Worm (Caenorhabditis elegans) whole organism, L3 larva: ENCODE results near the gene R03G8.3.

Experiments used
- ZK546.5 ChIP-seq: sonication (generic microtip); optimal IDR thresholded peaks from 2 replicates; lab custom pipeline; 2017; ENCODE audit warnings: missing biosample characterization, missing genetic modification characterization
- aly-2 ChIP-seq: fragments of 150-350 bp; optimal IDR thresholded peaks from 2 replicates; lab custom pipeline; 2014; ENCODE audit warnings: missing biosample characterization, missing genetic modification characterization
- ceh-16 ChIP-seq: sonication (generic microtip); optimal IDR thresholded peaks from 2 replicates; lab custom pipeline; 2017; ENCODE audit warnings: missing biosample characterization, missing genetic modification characterization
- ceh-82 ChIP-seq: fragments of 150-350 bp; optimal IDR thresholded peaks from 2 replicates; lab custom pipeline; 2014; ENCODE audit warnings: missing biosample characterization, missing genetic modification characterization
- daf-12 ChIP-seq: fragments of 150-350 bp; optimal IDR thresholded peaks from 2 replicates; lab custom pipeline; 2014; ENCODE audit warnings: missing biosample characterization, missing genetic modification reagents, missing genetic modification characterization
- egl-27 ChIP-seq: sonication (generic microtip); optimal IDR thresholded peaks from 4 replicates; lab custom pipeline; 2017; ENCODE audit warnings: missing biosample characterization, missing genetic modification reagents, missing genetic modification characterization
- egl-5 ChIP-seq: fragments of 150-350 bp; optimal IDR thresholded peaks from 2 replicates; lab custom pipeline; 2017; ENCODE audit warnings: missing biosample characterization, missing genetic modification reagents, missing genetic modification characterization, inconsistent platforms
- elt-2 ChIP-seq: sonication (generic microtip); optimal IDR thresholded peaks from 2 replicates; lab custom pipeline; 2016; ENCODE audit warnings: missing genetic modification reagents, mild to moderate bottlenecking, missing genetic modification characterization, missing compliant biosample characterization
- elt-3 ChIP-seq, 3 experiments: fragments of 150-350 bp in 1 of 3; sonication (generic microtip) in 2 of 3; optimal IDR thresholded peaks; 2 replicates in 2 of 3; 4 replicates in 1 of 3; lab custom pipeline; 2014 to 2017; ENCODE audit warnings: missing biosample characterization in 3 of 3, missing genetic modification characterization in 3 of 3
- fkh-10 ChIP-seq: sonication (generic microtip); optimal IDR thresholded peaks from 2 replicates; lab custom pipeline; 2017; ENCODE audit warnings: missing biosample characterization, missing genetic modification reagents, missing genetic modification characterization
- fos-1 ChIP-seq: fragments of 150-350 bp; optimal IDR thresholded peaks from 2 replicates; lab custom pipeline; 2014; ENCODE audit warnings: missing biosample characterization, missing genetic modification characterization
- hmg-11 ChIP-seq: sonication (generic microtip); optimal IDR thresholded peaks from 2 replicates; lab custom pipeline; 2016; ENCODE audit warnings: missing genetic modification characterization, missing compliant biosample characterization
- jun-1 ChIP-seq: fragments of 150-350 bp; optimal IDR thresholded peaks from 2 replicates; lab custom pipeline; 2014; ENCODE audit warnings: missing biosample characterization, missing genetic modification reagents, missing genetic modification characterization
- lin-15B ChIP-seq: fragments of 150-350 bp; optimal IDR thresholded peaks from 2 replicates; lab custom pipeline; 2014; ENCODE audit warnings: missing biosample characterization, missing genetic modification characterization
- mdl-1 ChIP-seq: fragments of 150-350 bp; optimal IDR thresholded peaks from 2 replicates; lab custom pipeline; 2014; ENCODE audit warnings: missing biosample characterization, missing genetic modification characterization
- mml-1 ChIP-seq: fragments of 150-350 bp; sonication (generic microtip); optimal IDR thresholded peaks from 3 replicates; lab custom pipeline; 2014; ENCODE audit warnings: missing biosample characterization, missing genetic modification characterization
- nfya-1 ChIP-seq: sonication (generic microtip); optimal IDR thresholded peaks from 2 replicates; lab custom pipeline; 2017; ENCODE audit warnings: missing genetic modification characterization, mild to moderate bottlenecking, missing compliant biosample characterization, antibody characterized with exemption, moderate library complexity; ENCODE audit not compliant: insufficient read depth
- nhr-12 ChIP-seq: fragments of 150-350 bp; optimal IDR thresholded peaks from 2 replicates; lab custom pipeline; 2014; ENCODE audit warnings: missing biosample characterization, missing genetic modification characterization
- nhr-237 ChIP-seq: fragments of 150-350 bp; optimal IDR thresholded peaks from 2 replicates; lab custom pipeline; 2014; ENCODE audit warnings: missing biosample characterization, missing genetic modification characterization
- nhr-43 ChIP-seq: sonication (generic microtip); optimal IDR thresholded peaks from 2 replicates; lab custom pipeline; 2016; ENCODE audit warnings: mild to moderate bottlenecking, missing genetic modification characterization, missing compliant biosample characterization; ENCODE audit not compliant: poor library complexity, severe bottlenecking
- nhr-67 ChIP-seq: fragments of 150-350 bp; optimal IDR thresholded peaks from 2 replicates; lab custom pipeline; 2014; ENCODE audit warnings: missing biosample characterization, missing genetic modification characterization
- nhr-76 ChIP-seq: fragments of 150-350 bp; sonication (generic microtip); optimal IDR thresholded peaks from 5 replicates; lab custom pipeline; 2014; ENCODE audit warnings: missing biosample characterization, missing genetic modification characterization
- pha-4 ChIP-seq: fragments of 150-350 bp; optimal IDR thresholded peaks from 2 replicates; lab custom pipeline; 2014; ENCODE audit warnings: missing biosample characterization, missing genetic modification reagents, missing genetic modification characterization
- pqm-1 ChIP-seq: fragments of 150-350 bp; optimal IDR thresholded peaks from 2 replicates; lab custom pipeline; 2017; ENCODE audit warnings: missing biosample characterization, missing genetic modification characterization, inconsistent platforms
- sea-2 ChIP-seq: fragments of 150-350 bp; sonication (generic microtip); optimal IDR thresholded peaks from 4 replicates; lab custom pipeline; 2014; ENCODE audit warnings: missing biosample characterization, missing genetic modification reagents, missing genetic modification characterization
- skn-1 ChIP-seq: fragments of 150-350 bp; optimal IDR thresholded peaks from 2 replicates; lab custom pipeline; 2014; ENCODE audit warnings: missing biosample characterization, missing genetic modification characterization
- snpc-4 ChIP-seq: fragments of 150-350 bp; optimal IDR thresholded peaks from 2 replicates; lab custom pipeline; 2014; ENCODE audit warnings: missing biosample characterization, missing genetic modification characterization
- unc-39 ChIP-seq: sonication (generic microtip); optimal IDR thresholded peaks from 4 replicates; lab custom pipeline; 2017; ENCODE audit warnings: missing biosample characterization, missing genetic modification characterization
- unc-62 ChIP-seq: fragments of 150-350 bp; sonication (generic microtip); optimal IDR thresholded peaks from 4 replicates; lab custom pipeline; 2014; ENCODE audit warnings: missing biosample characterization, missing genetic modification reagents, missing genetic modification characterization
- ztf-11 ChIP-seq: fragments of 150-350 bp; optimal IDR thresholded peaks from 2 replicates; lab custom pipeline; 2014; ENCODE audit warnings: missing biosample characterization, missing genetic modification characterization
- ztf-4 ChIP-seq: fragments of 150-350 bp; optimal IDR thresholded peaks from 2 replicates; lab custom pipeline; 2014; ENCODE audit warnings: missing biosample characterization, missing genetic modification characterization

R03G8.3 gene

DNA sequence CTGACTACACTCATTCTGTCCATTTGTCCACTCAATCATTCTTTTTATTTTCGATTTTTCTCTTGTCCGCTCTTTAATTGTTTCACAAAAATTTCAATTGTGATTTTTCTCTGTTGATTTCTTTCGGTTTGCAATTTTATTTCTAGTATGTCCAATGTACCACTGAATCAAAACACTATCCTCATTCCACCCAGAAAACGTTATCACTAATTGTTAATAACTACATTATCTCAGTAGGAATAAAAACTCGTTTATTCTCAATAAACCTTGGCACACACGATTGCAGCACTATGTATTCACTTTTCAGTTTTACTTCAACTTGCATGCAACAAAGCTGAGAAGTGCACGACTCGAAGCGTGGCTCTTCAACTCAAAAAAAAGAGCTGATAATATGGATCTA, 39.4 kb upstream of the R03G8.3 start, which contains the start of gene K03A11.1:
TSS of gene K03A11.1 (plus strand) at position 301 of the 400 bp plus-strand sequence.
- TF ChIP-seq fos-1 (tag; lab: Kevin White, UChicago): no peak
- TF ChIP-seq aly-2 (tag; lab: Kevin White, UChicago): no peak
- TF ChIP-seq egl-5 (tag; lab: Kevin White, UChicago): no peak
- TF ChIP-seq nfya-1 (tag; lab: Kevin White, UChicago): no peak
- TF ChIP-seq sea-2 (GFP tag; lab: Kevin White, UChicago): no peak
- no peak for TF ChIP-seq pha-4 (tag; lab: Kevin White, UChicago)
- TF ChIP-seq egl-27 (tag; lab: Kevin White, UChicago): no peak
- no peak for TF ChIP-seq ceh-16 (tag; lab: Kevin White, UChicago)
- no peak for TF ChIP-seq hmg-11 (tag; lab: Kevin White, UChicago)
- TF ChIP-seq elt-3 (tag; optimal IDR thresholded peaks at IDR 0.05; lab: Kevin White, UChicago): no peak
- TF ChIP-seq lin-15B (tag; lab: Kevin White, UChicago): no peak
- no peak for TF ChIP-seq nhr-43 (tag; lab: Kevin White, UChicago)
- no peak for TF ChIP-seq unc-39 (tag; lab: Kevin White, UChicago)
- no peak for TF ChIP-seq fkh-10
- TF ChIP-seq unc-62: no peak
- TF ChIP-seq, all 47 proteins: peak for 0

DNA sequence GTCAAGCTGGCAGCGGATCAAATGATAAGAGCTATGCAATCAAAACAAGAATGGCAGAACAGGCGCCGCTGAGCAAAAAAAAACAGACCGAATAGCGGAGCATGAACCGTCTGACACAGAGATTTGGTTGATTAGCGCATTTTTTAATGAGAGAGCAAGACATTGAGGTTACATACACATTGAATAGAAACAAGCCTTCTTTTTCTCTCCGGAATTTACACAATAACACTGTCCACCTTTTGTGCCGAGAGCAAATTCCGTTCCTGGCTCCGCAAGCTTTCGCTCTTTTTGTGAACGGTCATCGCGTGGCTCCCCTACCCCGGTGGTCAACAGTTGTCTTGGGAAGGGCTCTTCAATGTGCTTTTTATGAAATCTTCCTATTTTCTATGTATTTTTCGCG, 35.2 kb upstream of the R03G8.3 start, which contains the start of gene K03A11.6:
TSS of gene K03A11.6 (plus strand) at position 301 of the 400 bp plus-strand sequence.
- no peak for TF ChIP-seq nhr-237

DNA sequence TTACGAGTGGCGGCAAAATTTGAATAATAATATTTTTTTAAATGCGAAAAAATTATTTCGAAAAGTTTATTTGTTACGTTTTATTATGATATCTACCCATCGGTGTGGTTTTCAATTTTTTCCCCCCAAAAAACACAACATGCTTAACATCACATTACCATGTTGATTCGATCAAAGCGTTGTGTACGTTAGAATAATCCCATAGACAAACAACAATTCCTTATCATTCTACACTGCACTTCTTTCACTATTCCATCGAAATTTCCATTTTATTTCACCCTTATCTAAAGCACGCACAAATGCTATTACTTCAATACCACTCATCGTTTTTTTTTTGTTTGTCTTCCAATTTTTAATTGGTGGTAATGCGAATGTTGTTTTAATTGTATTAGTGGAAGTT, 30.8 kb upstream of the R03G8.3 start:
- no peak for TF ChIP-seq mml-1 (tag; lab: Kevin White, UChicago)
- TF ChIP-seq egl-5 (tag; lab: Kevin White, UChicago): no peak
- TF ChIP-seq pha-4 (tag; lab: Kevin White, UChicago): peak; percentile 78
- peak; percentile 51 for TF ChIP-seq pqm-1 (tag; lab: Kevin White, UChicago)
- TF ChIP-seq jun-1 (tag; lab: Kevin White, UChicago): peak; percentile 6
- peak; percentile 88 for TF ChIP-seq elt-2
- peak; percentile 11 for TF ChIP-seq skn-1 (tag; lab: Kevin White, UChicago)
- no peak for TF ChIP-seq nhr-237
- no peak for TF ChIP-seq ztf-11 (tag; lab: Kevin White, UChicago)

DNA sequence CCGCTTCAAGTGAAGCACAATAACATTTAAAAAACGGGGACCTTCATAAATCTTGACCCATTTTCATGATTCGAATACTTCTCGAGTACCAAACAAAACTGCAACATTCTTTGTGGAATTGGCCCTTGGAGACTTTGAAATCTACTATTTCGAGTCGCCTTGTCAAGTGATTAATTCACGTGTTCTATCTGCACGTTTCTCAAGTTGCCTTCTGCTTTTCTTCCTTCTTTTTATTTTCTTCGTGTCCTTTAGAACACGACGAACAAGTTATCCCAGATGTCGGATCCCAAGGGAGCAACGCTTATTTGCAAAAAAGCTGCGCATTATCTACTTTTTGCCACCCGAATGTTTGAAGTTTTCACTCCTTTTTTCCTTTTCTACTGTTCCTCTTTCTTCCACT, 29.4 kb upstream of the R03G8.3 start:
- TF ChIP-seq nhr-67 (tag; lab: Kevin White, UChicago): no peak
- no peak for TF ChIP-seq snpc-4 (tag; lab: Kevin White, UChicago)
- no peak for TF ChIP-seq lin-15B (tag; lab: Kevin White, UChicago)
- no peak for TF ChIP-seq mdl-1 (tag; lab: Kevin White, UChicago)
- no peak for TF ChIP-seq unc-39 (tag; lab: Kevin White, UChicago)
- no peak for TF ChIP-seq nhr-43 (tag; lab: Kevin White, UChicago)
- TF ChIP-seq ztf-4 (tag; lab: Kevin White, UChicago): no peak
- TF ChIP-seq unc-62: no peak
- TF ChIP-seq nhr-12 (tag; lab: Kevin White, UChicago): no peak
- no peak for TF ChIP-seq nhr-76 (tag; lab: Kevin White, UChicago)
- TF ChIP-seq hmg-11 (tag; lab: Kevin White, UChicago): no peak
- no peak for TF ChIP-seq mml-1 (tag; lab: Kevin White, UChicago)

DNA sequence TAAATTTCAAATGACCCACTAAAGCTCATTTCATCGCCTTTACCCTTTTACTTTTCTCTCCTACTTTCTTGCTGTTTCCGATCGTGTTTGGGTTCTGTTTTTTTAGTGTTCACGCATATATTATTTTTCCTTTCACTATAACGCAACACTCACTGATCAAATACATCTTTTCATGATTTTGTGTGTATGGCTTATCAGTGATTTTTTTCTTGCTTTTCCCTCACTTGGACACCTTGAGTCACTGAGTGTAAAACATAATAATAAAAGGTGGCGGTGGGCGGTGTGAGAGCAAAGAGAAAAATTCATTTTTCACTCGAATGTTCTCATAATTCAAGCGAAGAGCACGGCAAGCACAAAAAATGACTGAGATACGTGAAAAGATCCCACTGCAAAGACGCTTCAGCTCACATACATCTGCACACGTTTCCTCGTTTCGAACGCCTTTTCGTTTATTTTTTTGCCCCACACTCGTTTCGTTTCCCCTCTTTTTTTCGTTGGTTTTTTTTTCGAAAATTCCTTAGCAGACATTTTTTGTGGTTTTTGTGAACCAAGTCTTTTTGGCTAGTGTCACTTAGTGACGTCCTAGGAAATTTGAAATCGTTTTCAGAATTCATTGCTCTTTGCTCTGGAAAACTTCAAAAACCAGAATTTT, 27.7 kb upstream of the R03G8.3 start, which contains the start of gene K03A11.5:
TSS of gene K03A11.5 (plus strand) at position 602 of the 652 bp plus-strand sequence.
- TF ChIP-seq lin-15B (tag; lab: Kevin White, UChicago): no peak
- TF ChIP-seq elt-2: peak; percentile 39
- peak; percentile 25 for TF ChIP-seq egl-5 (tag; lab: Kevin White, UChicago)

DNA sequence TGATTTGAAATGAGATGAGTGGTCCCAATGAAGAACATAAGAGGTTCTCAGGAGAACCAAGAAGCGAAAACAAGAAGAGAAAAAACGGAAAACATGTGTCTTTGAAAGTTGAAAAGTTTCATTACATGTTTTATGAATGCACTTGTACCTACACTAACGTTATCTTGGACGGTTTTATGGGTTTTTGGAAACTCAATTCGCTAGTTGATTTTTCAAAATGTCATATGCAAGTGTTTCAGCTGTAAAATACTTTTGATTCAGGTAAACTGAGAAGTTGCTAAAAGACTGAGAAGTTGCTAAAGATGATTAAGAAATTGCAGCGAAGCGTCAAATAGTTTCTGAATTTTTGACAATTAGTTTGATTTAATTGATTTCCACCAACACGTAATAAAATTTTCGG, 19.6 kb upstream of the R03G8.3 start, which contains the start of gene cpx-2:
TSS of gene cpx-2 (minus strand) at position 101 of the 400 bp plus-strand sequence.
- TF ChIP-seq unc-62: no peak
- TF ChIP-seq daf-12 (tag; lab: Kevin White, UChicago): no peak
- TF ChIP-seq nhr-237: no peak
- TF ChIP-seq ZK546.5 (tag; lab: Kevin White, UChicago): no peak
- TF ChIP-seq ceh-82 (tag; lab: Kevin White, UChicago): no peak
